Worm (Caenorhabditis elegans) whole organism, young adult: Measurements from ENCODE around the gene fbxa-107.

Source experiments
- B0019.2 ChIP-seq: fragments of 200-800 bp; sonication (Bioruptor generic); conservative IDR thresholded peaks from 2 replicates; pipeline ENCODE4 v1.3.6; 2022; ENCODE audit warnings: missing genetic modification reagents, missing genetic modification characterization, missing compliant biosample characterization
- F33H1.4 ChIP-seq: fragments of 200-800 bp; sonication (Bioruptor generic); IDR thresholded peaks from 2 replicates; pipeline ENCODE4 v1.3.6; 2022; ENCODE audit warnings: missing genetic modification reagents, missing genetic modification characterization, missing compliant biosample characterization
- F52B5.7 ChIP-seq: sonication (generic microtip); optimal IDR thresholded peaks from 2 replicates; lab custom pipeline; 2016; ENCODE audit warnings: mild to moderate bottlenecking, missing genetic modification characterization, missing compliant biosample characterization
- F57C9.4 ChIP-seq: sonication (generic microtip); optimal IDR thresholded peaks from 2 replicates; lab custom pipeline; 2017; ENCODE audit warnings: mild to moderate bottlenecking, missing genetic modification characterization, missing compliant biosample characterization
- T07F8.4 ChIP-seq: sonication (generic microtip); optimal IDR thresholded peaks from 2 replicates; lab custom pipeline; 2016; ENCODE audit warnings: mild to moderate bottlenecking, missing genetic modification characterization, moderate library complexity, missing compliant biosample characterization
- Y53F4B.3 ChIP-seq: fragments of 200-800 bp; sonication (Bioruptor generic); IDR thresholded peaks from 2 replicates; pipeline ENCODE4 v1.3.6; 2022; ENCODE audit warnings: missing genetic modification reagents, missing genetic modification characterization, missing compliant biosample characterization
- Y53G8AR.9 ChIP-seq: fragments of 200-800 bp; sonication (Bioruptor generic); conservative IDR thresholded peaks from 2 replicates; pipeline ENCODE4 v1.3.6; 2022; ENCODE audit warnings: missing genetic modification reagents, missing genetic modification characterization, missing compliant biosample characterization
- Y56A3A.18 ChIP-seq: fragments of 200-800 bp; sonication (Bioruptor generic); IDR thresholded peaks from 2 replicates; pipeline ENCODE4 v1.3.6; 2022; ENCODE audit warnings: missing genetic modification reagents, missing genetic modification characterization, missing compliant biosample characterization
- akir-1 ChIP-seq: fragments of 200-800 bp; sonication (Bioruptor generic); optimal IDR thresholded peaks from 2 replicates; lab custom pipeline; 2018; ENCODE audit warnings: mild to moderate bottlenecking, missing genetic modification characterization, moderate library complexity, missing compliant biosample characterization
- attf-6 ChIP-seq: fragments of 200-800 bp; sonication (Bioruptor generic); IDR thresholded peaks from 2 replicates; pipeline ENCODE4 v1.3.6; 2022; ENCODE audit warnings: missing genetic modification reagents, missing genetic modification characterization, missing compliant biosample characterization
- cebp-1 ChIP-seq, 2 experiments: fragments of 200-800 bp in 1 of 2; sonication (Bioruptor generic) in 1 of 2; sonication (generic microtip) in 1 of 2; IDR thresholded peaks in 1 of 2; optimal IDR thresholded peaks in 1 of 2; 2 replicates each; pipeline versions ENCODE4 v1.3.6 to Lab custom; 2017 to 2022; ENCODE audit warnings: missing compliant biosample characterization in 2 of 2, missing genetic modification characterization in 2 of 2, mild to moderate bottlenecking in 1 of 2, missing genetic modification reagents in 1 of 2, moderate library complexity in 1 of 2
- ceh-27 ChIP-seq: fragments of 200-800 bp; sonication (Bioruptor generic); optimal IDR thresholded peaks from 2 replicates; lab custom pipeline; 2018; ENCODE audit warnings: mild to moderate bottlenecking, missing genetic modification characterization, moderate library complexity, missing compliant biosample characterization
- ceh-40 ChIP-seq: fragments of 200-800 bp; sonication (Bioruptor generic); IDR thresholded peaks from 2 replicates; pipeline ENCODE4 v1.3.6; 2022; ENCODE audit warnings: missing genetic modification characterization, missing compliant biosample characterization
- egrh-3 ChIP-seq: fragments of 200-800 bp; sonication (Bioruptor generic); IDR thresholded peaks from 2 replicates; pipeline ENCODE4 v1.3.6; 2022; ENCODE audit warnings: missing genetic modification reagents, missing genetic modification characterization, missing compliant biosample characterization
- him-1 ChIP-seq: sonication (generic microtip); optimal IDR thresholded peaks from 2 replicates; lab custom pipeline; 2016; ENCODE audit warnings: missing genotype, missing genetic modification reagents, missing genetic modification characterization, missing compliant biosample characterization
- hmg-1.2 ChIP-seq: fragments of 200-800 bp; sonication (Bioruptor generic); IDR thresholded peaks from 2 replicates; pipeline ENCODE4 v1.3.6; 2022; ENCODE audit warnings: missing genetic modification reagents, missing genetic modification characterization, missing compliant biosample characterization
- let-526 ChIP-seq: fragments of 200-800 bp; sonication (Bioruptor generic); IDR thresholded peaks from 2 replicates; pipeline ENCODE4 v1.3.6; 2022; ENCODE audit warnings: missing genetic modification reagents, missing genetic modification characterization, missing compliant biosample characterization
- lin-35 ChIP-seq, 3 experiments: fragments of 150-350 bp in 2 of 3; sonication (generic microtip) in 1 of 3; optimal IDR thresholded peaks; 2 replicates each; lab custom pipeline; 2014 to 2018; ENCODE audit warnings: missing biosample characterization in 3 of 3, missing genetic modification characterization in 3 of 3, missing genetic modification reagents in 3 of 3
- lin-40 ChIP-seq: sonication (generic microtip); optimal IDR thresholded peaks from 2 replicates; lab custom pipeline; 2016; ENCODE audit warnings: missing genetic modification characterization, mild to moderate bottlenecking, missing compliant biosample characterization, missing genotype, missing genetic modification reagents
- lsl-1 ChIP-seq: fragments of 200-800 bp; sonication (Bioruptor generic); optimal IDR thresholded peaks from 2 replicates; lab custom pipeline; 2018; ENCODE audit warnings: mild to moderate bottlenecking, missing genetic modification characterization, moderate library complexity, missing compliant biosample characterization
- madf-3 ChIP-seq: fragments of 200-800 bp; sonication (Bioruptor generic); IDR thresholded peaks from 2 replicates; pipeline ENCODE4 v1.3.6; 2022; ENCODE audit warnings: missing genetic modification reagents, missing genetic modification characterization, missing compliant biosample characterization
- madf-6 ChIP-seq: fragments of 200-800 bp; sonication (Bioruptor generic); IDR thresholded peaks from 2 replicates; pipeline ENCODE4 v1.3.6; 2022; ENCODE audit warnings: missing genetic modification reagents, missing genetic modification characterization, missing compliant biosample characterization
- madf-8 ChIP-seq: fragments of 200-800 bp; sonication (Bioruptor generic); conservative IDR thresholded peaks from 2 replicates; pipeline ENCODE4 v1.3.6; 2022; ENCODE audit warnings: missing genetic modification reagents, missing genetic modification characterization, missing compliant biosample characterization
- mcd-1 ChIP-seq: fragments of 200-800 bp; sonication (Bioruptor generic); IDR thresholded peaks from 2 replicates; pipeline ENCODE4 v1.3.6; 2022; ENCODE audit warnings: missing genetic modification reagents, missing genetic modification characterization, missing compliant biosample characterization
- mel-28 ChIP-seq: sonication (generic microtip); optimal IDR thresholded peaks from 2 replicates; lab custom pipeline; 2016; ENCODE audit warnings: borderline replicate concordance, mild to moderate bottlenecking, missing genetic modification characterization, missing compliant biosample characterization
- mes-4 ChIP-seq: sonication (generic microtip); optimal IDR thresholded peaks from 2 replicates; lab custom pipeline; 2016; ENCODE audit warnings: missing genotype, missing genetic modification characterization, missing compliant biosample characterization
- mxl-1 ChIP-seq: sonication (generic microtip); optimal IDR thresholded peaks from 2 replicates; lab custom pipeline; 2016; ENCODE audit warnings: missing genetic modification characterization, missing compliant biosample characterization
- nfya-1 ChIP-seq: sonication (generic microtip); optimal IDR thresholded peaks from 2 replicates; lab custom pipeline; 2017; ENCODE audit warnings: antibody characterized with exemption, missing compliant biosample characterization, missing genetic modification characterization, borderline replicate concordance; ENCODE audit not compliant: insufficient read depth
- nhr-120 ChIP-seq: fragments of 200-800 bp; sonication (Bioruptor generic); IDR thresholded peaks from 2 replicates; pipeline ENCODE4 v1.3.6; 2022; ENCODE audit warnings: missing genetic modification characterization, missing compliant biosample characterization
- nhr-179 ChIP-seq: sonication (generic microtip); optimal IDR thresholded peaks from 2 replicates; lab custom pipeline; 2016; ENCODE audit warnings: mild to moderate bottlenecking, missing genetic modification characterization, missing compliant biosample characterization
- tbx-9 ChIP-seq: sonication (generic microtip); optimal IDR thresholded peaks from 2 replicates; lab custom pipeline; 2016; ENCODE audit warnings: borderline replicate concordance, missing genetic modification characterization, inconsistent platforms, missing compliant biosample characterization
- xnd-1 ChIP-seq: sonication (generic microtip); optimal IDR thresholded peaks from 2 replicates; lab custom pipeline; 2016; ENCODE audit warnings: missing genotype, missing genetic modification reagents, missing genetic modification characterization, missing compliant biosample characterization
- zim-3 ChIP-seq: sonication (generic microtip); optimal IDR thresholded peaks from 2 replicates; lab custom pipeline; 2017; ENCODE audit warnings: mild to moderate bottlenecking, missing genetic modification characterization, moderate library complexity, missing compliant biosample characterization
- ztf-26 ChIP-seq: sonication (generic microtip); optimal IDR thresholded peaks from 2 replicates; lab custom pipeline; 2017; ENCODE audit warnings: missing genetic modification characterization, missing compliant biosample characterization
- ztf-28 ChIP-seq: fragments of 200-800 bp; sonication (Bioruptor generic); IDR thresholded peaks from 2 replicates; pipeline ENCODE4 v1.3.6; 2022; ENCODE audit warnings: missing genetic modification reagents, missing genetic modification characterization, missing compliant biosample characterization

The fbxa-107 gene

DNA sequence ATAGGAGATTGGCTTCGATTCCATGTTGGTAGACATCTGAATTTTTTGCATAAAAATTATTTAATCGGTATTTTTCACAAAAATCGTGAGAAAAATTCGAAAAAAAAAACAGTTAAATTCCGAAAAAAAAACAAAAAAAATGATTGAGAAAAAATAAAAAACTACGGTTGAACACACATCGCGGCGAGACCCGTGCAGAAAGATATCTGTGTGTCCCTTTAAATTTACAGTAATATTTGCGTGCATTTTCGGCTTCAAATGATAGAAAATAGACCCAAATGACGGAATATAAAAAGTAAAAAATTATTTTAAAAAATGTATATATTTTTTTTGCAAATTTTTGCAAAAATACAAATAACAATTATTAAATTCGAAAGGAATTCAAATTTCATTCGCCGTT is 13.9 kb downstream of the fbxa-107 start:
- TF ChIP-seq ceh-27 (GFP tag; lab: Kevin White, UChicago) (no peak), hmg-1.2 (GFP tag; lab: Robert Waterston, UW) (no peak), tbx-9 (tag; lab: Kevin White, UChicago) (no peak), nhr-179 (no peak), ztf-26 (no peak), lin-35 (GFP tag; optimal IDR thresholded peaks at IDR 0.05; lab: Kevin White, UChicago) (no peak), ceh-40 (GFP tag; lab: Robert Waterston, UW) (no peak), mcd-1 (no peak), mes-4 (no peak), him-1 (tag; lab: Kevin White, UChicago) (peak; percentile 26), lsl-1 (peak; percentile 90), let-526 (no peak), mel-28 (tag; lab: Kevin White, UChicago) (no peak), madf-6 (GFP tag; lab: Robert Waterston, UW) (peak; percentile 78), F33H1.4 (GFP tag; lab: Robert Waterston, UW) (peak; percentile 85), madf-8 (GFP tag; lab: Robert Waterston, UW) (peak; percentile 58), xnd-1 (tag; lab: Kevin White, UChicago) (peak; percentile 87), mxl-1 (no peak), B0019.2 (GFP tag; lab: Robert Waterston, UW) (no peak), Y56A3A.18 (GFP tag; lab: Robert Waterston, UW) (no peak), akir-1 (GFP tag; lab: Kevin White, UChicago) (no peak), egrh-3 (GFP tag; lab: Robert Waterston, UW) (no peak)
- TF ChIP-seq, all 124 proteins: peak for 6

DNA sequence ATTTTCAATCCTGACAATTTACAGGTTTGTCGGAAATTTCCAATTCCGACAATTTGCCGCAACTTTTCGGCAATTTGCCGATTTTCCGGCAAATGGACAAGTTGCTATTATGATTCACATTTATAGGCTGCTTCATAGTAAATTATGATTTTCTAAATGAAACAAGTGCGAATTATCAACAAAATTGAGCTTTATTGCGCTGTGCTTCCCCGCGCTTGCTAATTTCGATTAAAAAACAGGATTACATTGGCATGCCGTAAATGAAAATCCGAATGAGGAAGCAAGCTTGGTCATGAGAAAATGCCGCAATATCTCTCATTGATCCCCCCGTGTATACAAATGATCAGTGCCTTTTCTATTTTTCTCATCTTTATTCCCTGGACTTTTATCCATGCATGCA is 15.0 kb downstream of the fbxa-107 start, which contains the start of gene Y37H2A.10:
TSS of gene Y37H2A.10 (plus strand) at position 301 of the 400 bp plus-strand sequence.
- no peak for TF ChIP-seq ceh-40 (GFP tag; lab: Robert Waterston, UW)
- no peak for TF ChIP-seq nhr-120 (GFP tag; lab: Robert Waterston, UW)

- no peak for TF ChIP-seq egrh-3 (GFP tag; lab: Robert Waterston, UW)
- TF ChIP-seq Y53G8AR.9 (GFP tag; lab: Robert Waterston, UW) = no peak
- TF ChIP-seq ceh-27 (GFP tag; lab: Kevin White, UChicago) = no peak
- no peak for TF ChIP-seq nfya-1 (tag; lab: Kevin White, UChicago)
- TF ChIP-seq Y53F4B.3 (GFP tag; lab: Robert Waterston, UW) = no peak
- no peak for TF ChIP-seq madf-3
- TF ChIP-seq zim-3 (tag; lab: Kevin White, UChicago) = no peak
- TF ChIP-seq ztf-28 = no peak
- TF ChIP-seq F57C9.4 (tag; lab: Kevin White, UChicago) = no peak
- no peak for TF ChIP-seq F52B5.7 (tag; lab: Kevin White, UChicago)
These were observed 17.4 kb downstream of the fbxa-107 start, which contains the start of gene Y37H2A.11 for ce11 chrV:18141161-18141560. Y37H2A.11 (plus strand) TSS chrV:18141461.

- TF ChIP-seq attf-6 (GFP tag; lab: Robert Waterston, UW) (no peak), T07F8.4 (no peak)
These were observed 18.8 kb downstream of the fbxa-107 start, which contains the start of gene Y37H2A.13 for ce11 chrV:18142549-18142948. Y37H2A.13 (plus strand) TSS chrV:18142849.

DNA sequence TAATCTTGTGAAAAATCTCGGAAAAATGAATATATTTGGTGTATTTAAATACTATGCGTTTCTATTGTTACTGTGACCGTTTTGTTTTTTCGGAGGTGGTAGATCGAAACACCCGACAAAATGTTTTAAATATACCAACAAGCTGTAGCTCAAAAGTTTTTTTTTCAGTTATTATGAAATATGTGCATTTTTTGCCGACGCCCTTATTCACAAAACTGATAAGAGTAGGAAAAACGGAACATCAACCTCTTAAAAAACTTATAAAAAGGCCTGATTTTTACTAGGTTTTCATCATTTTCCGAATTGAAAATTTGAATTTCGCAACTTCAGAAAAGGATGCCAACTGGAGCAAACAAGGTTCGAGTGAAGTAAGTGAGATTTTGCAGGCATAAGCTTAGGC is 19.7 kb downstream of the fbxa-107 start, which contains the start of gene Y37H2A.14:
TSS of gene Y37H2A.14 (plus strand) at position 301 of the 400 bp plus-strand sequence.
- TF ChIP-seq cebp-1 (GFP tag; IDR thresholded peaks at IDR 0.05; lab: Robert Waterston, UW) (no peak), cebp-1 (tag; optimal IDR thresholded peaks at IDR 0.05; lab: Kevin White, UChicago) (peak; percentile 77), lin-40 (tag; lab: Kevin White, UChicago) (no peak)
- TF ChIP-seq, all 124 proteins: peak for 1
